Worm (Caenorhabditis elegans): ENCODE results near the gene C49F8.1.

DNA sequence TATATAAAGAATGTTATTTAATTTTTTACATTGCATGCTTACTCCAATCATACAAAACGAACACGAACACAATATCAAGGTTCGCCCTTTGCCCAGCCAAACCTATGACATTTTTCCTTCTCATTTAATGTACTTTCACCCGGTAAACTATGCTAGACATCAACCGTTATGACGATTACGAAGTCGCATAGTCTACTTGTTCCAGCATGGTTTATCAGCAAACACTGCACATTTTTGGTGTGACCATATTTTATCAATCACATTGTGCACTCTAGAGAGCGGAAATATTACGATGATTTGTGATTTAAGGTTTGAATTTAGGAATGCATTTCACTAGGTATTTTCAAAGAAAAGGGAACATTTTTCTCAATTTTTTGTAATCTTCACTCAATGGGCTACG, 4.2 kb downstream of the C49F8.1 start:
- no peak for TF ChIP-seq ceh-40 (GFP tag; IDR thresholded peaks at IDR 0.05)
- no peak for TF ChIP-seq bed-2 (GFP tag; IDR thresholded peaks at IDR 0.05)
- TF ChIP-seq egl-44 (GFP tag; IDR thresholded peaks at IDR 0.05): no peak
- no peak for TF ChIP-seq sdz-38 (tag; optimal IDR thresholded peaks at IDR 0.05)
- no peak for TF ChIP-seq nhr-120 (GFP tag; IDR thresholded peaks at IDR 0.05)
- TF ChIP-seq aptf-3 (GFP tag; IDR thresholded peaks at IDR 0.05): no peak
- TF ChIP-seq pha-4 (tag; optimal IDR thresholded peaks at IDR 0.05): no peak
- TF ChIP-seq snpc-4 (GFP tag; optimal IDR thresholded peaks at IDR 0.05): no peak
- TF ChIP-seq snpc-4 (tag; optimal IDR thresholded peaks at IDR 0.05): no peak

All from whole organism, young adult.